Worm (Caenorhabditis elegans) whole organism, L1 larva: Measurements from ENCODE around the gene rha-1.
A peak's percentile ranks its signal among the peaks of the same experiment; 100 is the strongest.

Experiments used
- C04F5.9 ChIP-seq: sonication (generic microtip); optimal IDR thresholded peaks from 2 replicates; lab custom pipeline; 2016; ENCODE audit warnings: missing genetic modification characterization, missing compliant biosample characterization
- F16B12.6 ChIP-seq: fragments of 150-350 bp; optimal IDR thresholded peaks from 2 replicates; lab custom pipeline; 2014; ENCODE audit warnings: missing biosample characterization, missing genetic modification characterization
- Y116A8C.19 ChIP-seq: sonication (generic microtip); optimal IDR thresholded peaks from 2 replicates; lab custom pipeline; 2016; ENCODE audit warnings: missing compliant biosample characterization, missing genetic modification characterization, borderline replicate concordance
- ama-1 ChIP-seq: fragments of 150-350 bp; optimal IDR thresholded peaks from 2 replicates; lab custom pipeline; 2014
- blmp-1 ChIP-seq: fragments of 150-350 bp; optimal IDR thresholded peaks from 2 replicates; lab custom pipeline; 2014; ENCODE audit warnings: missing biosample characterization, missing genetic modification characterization
- ceh-90 ChIP-seq: sonication (generic microtip); optimal IDR thresholded peaks from 2 replicates; lab custom pipeline; 2016; ENCODE audit warnings: missing genetic modification characterization, missing compliant biosample characterization
- efl-1 ChIP-seq, 4 experiments: fragments of 150-350 bp; optimal IDR thresholded peaks in 3 of 4; peaks in 1 of 4; 1 replicate in 1 of 4; 2 replicates in 3 of 4; lab custom pipeline; 2014; ENCODE audit warnings: missing biosample characterization in 2 of 4, missing genetic modification characterization in 2 of 4, missing genetic modification reagents in 2 of 4
- egl-13 ChIP-seq: sonication (generic microtip); optimal IDR thresholded peaks from 2 replicates; lab custom pipeline; 2016; ENCODE audit warnings: missing genotype, missing genetic modification reagents, missing genetic modification characterization, missing compliant biosample characterization
- egl-27 ChIP-seq, 2 experiments: fragments of 150-350 bp in 1 of 2; sonication (generic microtip); optimal IDR thresholded peaks; 3 replicates each; lab custom pipeline; 2017 to 2018; ENCODE audit warnings: missing biosample characterization in 2 of 2, missing genetic modification characterization in 2 of 2, missing genetic modification reagents in 2 of 2
- elt-3 ChIP-seq, 6 experiments: fragments of 150-350 bp in 1 of 6; sonication (generic microtip); optimal IDR thresholded peaks; 2 replicates each; lab custom pipeline; 2017 to 2018; ENCODE audit warnings: missing biosample characterization in 6 of 6, missing genetic modification characterization in 6 of 6, inconsistent platforms in 1 of 6
- fkh-10 ChIP-seq: sonication (generic microtip); optimal IDR thresholded peaks from 2 replicates; lab custom pipeline; 2017; ENCODE audit warnings: missing biosample characterization, missing genetic modification reagents, missing genetic modification characterization
- hpl-2 ChIP-seq: fragments of 150-350 bp; optimal IDR thresholded peaks from 2 replicates; lab custom pipeline; 2014; ENCODE audit warnings: missing biosample characterization, missing genetic modification reagents, missing genetic modification characterization
- irx-1 ChIP-seq: sonication (generic microtip); optimal IDR thresholded peaks from 2 replicates; lab custom pipeline; 2016; ENCODE audit warnings: missing genetic modification characterization, missing compliant biosample characterization
- isw-1 ChIP-seq: fragments of 200-800 bp; sonication (Bioruptor generic); IDR thresholded peaks from 2 replicates; pipeline ENCODE4 v1.3.6; 2022; ENCODE audit warnings: missing genetic modification characterization, missing compliant biosample characterization
- lin-13 ChIP-seq: fragments of 150-350 bp; optimal IDR thresholded peaks from 2 replicates; lab custom pipeline; 2014; ENCODE audit warnings: missing biosample characterization, missing genetic modification reagents, missing genetic modification characterization
- lin-14 ChIP-seq: fragments of 200-800 bp; sonication (Bioruptor generic); optimal IDR thresholded peaks from 2 replicates; lab custom pipeline; 2018; ENCODE audit warnings: mild to moderate bottlenecking, missing genetic modification characterization, moderate library complexity, missing compliant biosample characterization
- lin-35 ChIP-seq, 2 experiments: fragments of 150-350 bp; optimal IDR thresholded peaks; 2 replicates each; lab custom pipeline; 2014; ENCODE audit warnings: missing biosample characterization in 2 of 2, missing genetic modification characterization in 2 of 2, missing genetic modification reagents in 2 of 2
- lin-39 ChIP-seq: fragments of 150-350 bp; optimal IDR thresholded peaks from 2 replicates; lab custom pipeline; 2014; ENCODE audit warnings: missing biosample characterization, missing genetic modification reagents, missing genetic modification characterization
- mdl-1 ChIP-seq, 2 experiments: fragments of 150-350 bp; optimal IDR thresholded peaks; 2 replicates each; lab custom pipeline; 2014 to 2017; ENCODE audit warnings: missing biosample characterization in 2 of 2, missing genetic modification characterization in 2 of 2, inconsistent platforms in 1 of 2
- mef-2 ChIP-seq: fragments of 150-350 bp; optimal IDR thresholded peaks from 2 replicates; lab custom pipeline; 2014; ENCODE audit warnings: missing biosample characterization, missing genetic modification characterization
- nhr-11 ChIP-seq: fragments of 150-350 bp; optimal IDR thresholded peaks from 2 replicates; lab custom pipeline; 2014; ENCODE audit warnings: missing biosample characterization, missing genetic modification characterization
- nhr-19 ChIP-seq: fragments of 200-800 bp; sonication (Bioruptor generic); conservative IDR thresholded peaks from 2 replicates; pipeline ENCODE4 v1.3.6; 2022; ENCODE audit warnings: missing genetic modification characterization, missing compliant biosample characterization
- nhr-20 ChIP-seq: sonication (generic microtip); optimal IDR thresholded peaks from 2 replicates; lab custom pipeline; 2016; ENCODE audit warnings: mild to moderate bottlenecking, missing genetic modification characterization, missing compliant biosample characterization
- nhr-71 ChIP-seq: sonication (generic microtip); optimal IDR thresholded peaks from 2 replicates; lab custom pipeline; 2016; ENCODE audit warnings: mild to moderate bottlenecking, missing genetic modification characterization, moderate library complexity, missing compliant biosample characterization
- nhr-84 ChIP-seq: sonication (generic microtip); optimal IDR thresholded peaks from 2 replicates; lab custom pipeline; 2017; ENCODE audit warnings: missing biosample characterization, missing genetic modification characterization
- nhr-85 ChIP-seq: sonication (generic microtip); peaks from one replicate; lab custom pipeline; 2016; ENCODE audit warnings: missing genetic modification characterization, inconsistent platforms, missing compliant biosample characterization
- nhr-90 ChIP-seq: sonication (generic microtip); optimal IDR thresholded peaks from 2 replicates; lab custom pipeline; 2016; ENCODE audit warnings: mild to moderate bottlenecking, missing genetic modification characterization, missing compliant biosample characterization; ENCODE audit not compliant: poor library complexity
- pqm-1 ChIP-seq: sonication (generic microtip); optimal IDR thresholded peaks from 3 replicates; lab custom pipeline; 2017; ENCODE audit warnings: missing biosample characterization, missing genetic modification characterization
- rnt-1 ChIP-seq: sonication (generic microtip); optimal IDR thresholded peaks from 2 replicates; lab custom pipeline; 2016; ENCODE audit warnings: mild to moderate bottlenecking, missing genetic modification characterization, moderate library complexity, missing compliant biosample characterization
- snu-23 ChIP-seq: sonication (generic microtip); optimal IDR thresholded peaks from 2 replicates; lab custom pipeline; 2016; ENCODE audit warnings: missing genetic modification characterization, missing compliant biosample characterization
- sox-4 ChIP-seq: sonication (generic microtip); optimal IDR thresholded peaks from 2 replicates; lab custom pipeline; 2016; ENCODE audit warnings: missing genetic modification characterization, missing compliant biosample characterization
- tlp-1 ChIP-seq: fragments of 150-350 bp; optimal IDR thresholded peaks from 2 replicates; lab custom pipeline; 2014; ENCODE audit warnings: missing biosample characterization, missing genetic modification characterization
- unc-130 ChIP-seq: fragments of 150-350 bp; optimal IDR thresholded peaks from 2 replicates; lab custom pipeline; 2017; ENCODE audit warnings: missing biosample characterization, missing genetic modification characterization, inconsistent platforms
- unc-30 ChIP-seq: sonication (generic microtip); optimal IDR thresholded peaks from 2 replicates; lab custom pipeline; 2017; ENCODE audit warnings: missing biosample characterization, missing genetic modification characterization
- unc-62 ChIP-seq: fragments of 150-350 bp; optimal IDR thresholded peaks from 2 replicates; lab custom pipeline; 2014; ENCODE audit warnings: missing biosample characterization, missing genetic modification reagents, missing genetic modification characterization
- vab-15 ChIP-seq: sonication (generic microtip); optimal IDR thresholded peaks from 2 replicates; lab custom pipeline; 2017; ENCODE audit warnings: missing genotype, mild to moderate bottlenecking, missing genetic modification characterization, missing compliant biosample characterization
- xbp-1 ChIP-seq: sonication (generic microtip); optimal IDR thresholded peaks from 2 replicates; lab custom pipeline; 2016; ENCODE audit warnings: missing genetic modification characterization, missing compliant biosample characterization
- ztf-11 ChIP-seq, 2 experiments: sonication (generic microtip); optimal IDR thresholded peaks; 2 replicates each; lab custom pipeline; 2016 to 2017; ENCODE audit warnings: missing genetic modification characterization in 2 of 2, missing biosample characterization in 1 of 2, missing compliant biosample characterization in 1 of 2
- ztf-4 ChIP-seq: fragments of 150-350 bp; optimal IDR thresholded peaks from 2 replicates; lab custom pipeline; 2014; ENCODE audit warnings: missing biosample characterization, missing genetic modification characterization

The rha-1 gene

ce11 chrII:8853238-8853637, 30.2 kb downstream of the rha-1 start:
- no peak for TF ChIP-seq nhr-11 (tag; lab: Kevin White, UChicago)
- peak; percentile 64 for TF ChIP-seq nhr-85 (tag; lab: Kevin White, UChicago)
- TF ChIP-seq tlp-1 (tag; lab: Kevin White, UChicago) = no peak

- TF ChIP-seq mdl-1 (tag; optimal IDR thresholded peaks at IDR 0.05; lab: Kevin White, UChicago) (no peak), ama-1 (lab: Kevin White, UChicago) (no peak), irx-1 (tag; lab: Kevin White, UChicago) (no peak), snu-23 (GFP tag; lab: Kevin White, UChicago) (peak; percentile 18), egl-27 (tag; optimal IDR thresholded peaks at IDR 0.05; lab: Kevin White, UChicago) (no peak), elt-3 (tag; optimal IDR thresholded peaks at IDR 0.05; lab: Kevin White, UChicago) (peak in 2 of 6 experiments; percentile 20 to 22), nhr-85 (tag; lab: Kevin White, UChicago) (peak; percentile 83), C04F5.9 (tag; lab: Kevin White, UChicago) (no peak), nhr-71 (tag; lab: Kevin White, UChicago) (peak; percentile 16), blmp-1 (tag; lab: Kevin White, UChicago) (peak; percentile 94), egl-13 (tag; lab: Kevin White, UChicago) (no peak), ztf-11 (tag; optimal IDR thresholded peaks at IDR 0.05; lab: Kevin White, UChicago) (no peak), lin-14 (GFP tag; lab: Kevin White, UChicago) (peak; percentile 56), efl-1 (optimal IDR thresholded peaks at IDR 0.05; lab: Kevin White, UChicago) (no peak), efl-1 (GFP tag; optimal IDR thresholded peaks at IDR 0.05 in 1 of 2; lab: Kevin White, UChicago) (peak in 1 of 2 experiments; percentile 52)
Measured at ce11 chrII:8851996-8852587, 31.4 kb downstream of the rha-1 start, which contains the start of gene oac-46. Gene oac-46, minus strand, starts transcription at chrII:8852096.

- TF ChIP-seq efl-1 (optimal IDR thresholded peaks at IDR 0.05; lab: Kevin White, UChicago) (no peak), efl-1 (GFP tag; optimal IDR thresholded peaks at IDR 0.05 in 1 of 2; lab: Kevin White, UChicago) (peak in 1 of 2 experiments; percentile 81), nhr-85 (tag; lab: Kevin White, UChicago) (peak; percentile 32), sox-4 (tag; lab: Kevin White, UChicago) (no peak)
Measured at ce11 chrII:8848984-8849383, 34.5 kb downstream of the rha-1 start.

ce11 chrII:8845932-8846331, 37.5 kb downstream of the rha-1 start:
- TF ChIP-seq lin-39 (no peak), hpl-2 (GFP tag; lab: Kevin White, UChicago) (no peak), C04F5.9 (tag; lab: Kevin White, UChicago) (no peak), snu-23 (GFP tag; lab: Kevin White, UChicago) (peak; percentile 22), ztf-4 (tag; lab: Kevin White, UChicago) (no peak), ceh-90 (tag; lab: Kevin White, UChicago) (no peak), nhr-20 (peak; percentile 30), nhr-71 (tag; lab: Kevin White, UChicago) (peak; percentile 9), Y116A8C.19 (tag; lab: Kevin White, UChicago) (no peak), unc-130 (tag; lab: Kevin White, UChicago) (no peak), xbp-1 (no peak), mef-2 (tag; lab: Kevin White, UChicago) (no peak), nhr-85 (tag; lab: Kevin White, UChicago) (peak; percentile 73), unc-30 (no peak), pqm-1 (tag; lab: Kevin White, UChicago) (no peak), blmp-1 (tag; lab: Kevin White, UChicago) (peak; percentile 45), lin-35 (GFP tag; optimal IDR thresholded peaks at IDR 0.05; lab: Kevin White, UChicago) (peak in 1 of 2 experiments; percentile 16), F16B12.6 (tag; lab: Kevin White, UChicago) (no peak), unc-62 (no peak), isw-1 (GFP tag; lab: Robert Waterston, UW) (no peak), efl-1 (optimal IDR thresholded peaks at IDR 0.05; lab: Kevin White, UChicago) (no peak), efl-1 (GFP tag; optimal IDR thresholded peaks at IDR 0.05 in 1 of 2; lab: Kevin White, UChicago) (peak in 1 of 2 experiments; percentile 0), lin-13 (GFP tag; lab: Kevin White, UChicago) (no peak), egl-13 (tag; lab: Kevin White, UChicago) (no peak), fkh-10 (GFP tag; lab: Kevin White, UChicago) (no peak), vab-15 (no peak), nhr-90 (tag; lab: Kevin White, UChicago) (no peak), rnt-1 (no peak), nhr-19 (GFP tag; lab: Robert Waterston, UW) (no peak; the same call in 1 of the 2 replicates), elt-3 (tag; optimal IDR thresholded peaks at IDR 0.05; lab: Kevin White, UChicago) (peak in 1 of 6 experiments; percentile 38), nhr-84 (tag; lab: Kevin White, UChicago) (no peak), lin-14 (GFP tag; lab: Kevin White, UChicago) (peak; percentile 45)
- TF ChIP-seq, all 84 proteins: peak for 9
